Worm (Caenorhabditis elegans) whole organism, young adult: ENCODE results near the gene Y45F10B.13.

ENCODE experiments used
- B0019.2 ChIP-seq: fragments of 200-800 bp; sonication (Bioruptor generic); conservative IDR thresholded peaks from 2 replicates; pipeline ENCODE4 v1.3.6; 2022; ENCODE audit warnings: missing genetic modification reagents, missing genetic modification characterization, missing compliant biosample characterization
- F22D6.2 ChIP-seq: sonication (generic microtip); optimal IDR thresholded peaks from 2 replicates; lab custom pipeline; 2016; ENCODE audit warnings: mild to moderate bottlenecking, missing genetic modification characterization, missing compliant biosample characterization
- F23B12.7 ChIP-seq: sonication (generic microtip); optimal IDR thresholded peaks from 2 replicates; lab custom pipeline; 2017; ENCODE audit warnings: missing genetic modification characterization, mild to moderate bottlenecking, missing compliant biosample characterization, antibody characterized with exemption, moderate library complexity; ENCODE audit not compliant: insufficient read depth
- egl-18 ChIP-seq: fragments of 200-800 bp; sonication (Bioruptor generic); IDR thresholded peaks from 2 replicates; pipeline ENCODE4 v1.3.6; 2022; ENCODE audit warnings: missing genetic modification reagents, missing genetic modification characterization, missing compliant biosample characterization
- ets-4 ChIP-seq: fragments of 200-800 bp; sonication (Bioruptor generic); optimal IDR thresholded peaks from 2 replicates; lab custom pipeline; 2018; ENCODE audit warnings: mild to moderate bottlenecking, missing genetic modification characterization, missing compliant biosample characterization
- hrde-1 ChIP-seq: sonication (generic microtip); optimal IDR thresholded peaks from 2 replicates; lab custom pipeline; 2016; ENCODE audit warnings: missing genetic modification characterization, mild to moderate bottlenecking, missing compliant biosample characterization, moderate library complexity, missing genotype, missing genetic modification reagents, borderline replicate concordance
- nfya-2 ChIP-seq: fragments of 200-800 bp; sonication (Bioruptor generic); IDR thresholded peaks from 2 replicates; pipeline ENCODE4 v1.3.6; 2022; ENCODE audit warnings: missing genetic modification reagents, missing genetic modification characterization, missing compliant biosample characterization
- pbrm-1 ChIP-seq: fragments of 200-800 bp; sonication (Bioruptor generic); IDR thresholded peaks from 2 replicates; pipeline ENCODE4 v1.3.6; 2022; ENCODE audit warnings: missing genetic modification reagents, missing genetic modification characterization, missing compliant biosample characterization
- rpc-1 ChIP-seq, 2 experiments: fragments of 150-350 bp in 1 of 2; sonication (generic microtip) in 1 of 2; optimal IDR thresholded peaks; 2 replicates each; lab custom pipeline; 2014 to 2018; ENCODE audit warnings: missing biosample characterization in 1 of 2, missing genetic modification characterization in 1 of 2, missing genetic modification reagents in 1 of 2, missing genotype in 1 of 2
- zim-3 ChIP-seq: sonication (generic microtip); optimal IDR thresholded peaks from 2 replicates; lab custom pipeline; 2017; ENCODE audit warnings: mild to moderate bottlenecking, missing genetic modification characterization, moderate library complexity, missing compliant biosample characterization
- ztf-25 ChIP-seq: fragments of 200-800 bp; sonication (Bioruptor generic); IDR thresholded peaks from 2 replicates; pipeline ENCODE4 v1.3.6; 2022; ENCODE audit warnings: missing genetic modification reagents, missing genetic modification characterization, missing compliant biosample characterization

DNA sequence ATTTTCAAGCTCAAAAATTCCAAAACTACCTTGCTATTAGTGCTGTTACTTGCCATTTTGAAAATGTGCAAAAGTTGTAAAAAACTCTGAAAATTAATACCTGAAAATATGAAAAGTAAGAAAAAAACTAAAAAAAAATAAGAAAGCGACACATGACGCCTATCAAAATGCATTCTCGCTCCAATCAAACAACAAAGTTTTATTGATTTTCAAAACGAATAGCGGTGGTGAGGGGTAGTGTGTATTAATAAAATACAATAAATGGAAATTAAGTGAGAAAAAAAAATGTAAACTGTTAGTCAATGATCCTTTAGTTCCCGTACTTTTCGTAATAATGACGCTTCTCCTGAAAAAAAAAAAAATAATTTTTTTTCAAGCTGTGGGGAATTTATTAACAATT, 39.7 kb downstream of the Y45F10B.13 start, which contains the start of gene dcap-2:
- TF ChIP-seq B0019.2 (GFP tag; lab: Robert Waterston, UW): no peak
- no peak for TF ChIP-seq ets-4
- no peak for TF ChIP-seq rpc-1 (optimal IDR thresholded peaks at IDR 0.05; lab: Kevin White, UChicago)
- no peak for TF ChIP-seq rpc-1 (tag; optimal IDR thresholded peaks at IDR 0.05; lab: Kevin White, UChicago)
- TF ChIP-seq F22D6.2 (tag; lab: Kevin White, UChicago): no peak
- no peak for TF ChIP-seq zim-3 (tag; lab: Kevin White, UChicago)
- no peak for TF ChIP-seq pbrm-1
- TF ChIP-seq hrde-1: no peak
- TF ChIP-seq F23B12.7: no peak
- TF ChIP-seq nfya-2 (GFP tag; lab: Robert Waterston, UW): no peak
- TF ChIP-seq egl-18 (GFP tag; lab: Robert Waterston, UW): no peak
- TF ChIP-seq ztf-25 (GFP tag; lab: Robert Waterston, UW): no peak
